Fruit fly (Drosophila melanogaster) whole organism, embryonic: ENCODE results near the gene Charon.

Experiments used
- Atf6 ChIP-seq: fragments of 200-800 bp; sonication (Bioruptor generic); IDR thresholded peaks from 2 replicates; pipeline ENCODE4 v1.3.6; 2022; ENCODE audit warnings: missing biosample characterization, missing genetic modification characterization
- B-H2 ChIP-seq: fragments of 200-800 bp; sonication (Bioruptor generic); optimal IDR thresholded peaks from 2 replicates; lab custom pipeline; 2018; ENCODE audit warnings: missing biosample characterization, mild to moderate bottlenecking, missing genetic modification characterization
- BEAF-32 ChIP-seq: fragments of 200-800 bp; sonication (Bioruptor generic); optimal IDR thresholded peaks from 3 replicates; lab custom pipeline; 2017; ENCODE audit warnings: missing biosample characterization, missing genetic modification characterization, mild to moderate bottlenecking, moderate library complexity, missing genetic modification reagents
- CG10366 ChIP-seq: fragments of 200-800 bp; sonication (Bioruptor generic); IDR thresholded peaks from 2 replicates; pipeline ENCODE4 v1.3.6; 2022; ENCODE audit warnings: missing biosample characterization, missing genetic modification characterization
- CG10543 ChIP-seq: fragments of 200-800 bp; sonication (Bioruptor generic); optimal IDR thresholded peaks from 3 replicates; lab custom pipeline; 2017; ENCODE audit warnings: missing biosample characterization, mild to moderate bottlenecking, missing genetic modification characterization, moderate library complexity
- CG12744 ChIP-seq: fragments of 200-800 bp; sonication (Bioruptor generic); optimal IDR thresholded peaks from 2 replicates; lab custom pipeline; 2016; ENCODE audit warnings: missing biosample characterization, missing genetic modification characterization
- CG13894 ChIP-seq: fragments of 200-800 bp; sonication (Bioruptor generic); optimal IDR thresholded peaks from 3 replicates; lab custom pipeline; 2018; ENCODE audit warnings: missing biosample characterization, mild to moderate bottlenecking, missing genetic modification characterization, moderate library complexity
- CG15011 ChIP-seq: fragments of 200-800 bp; sonication (Bioruptor generic); optimal IDR thresholded peaks from 3 replicates; lab custom pipeline; 2018; ENCODE audit warnings: missing biosample characterization, mild to moderate bottlenecking, missing genetic modification characterization
- CG2116 ChIP-seq: fragments of 200-800 bp; sonication (Bioruptor generic); optimal IDR thresholded peaks from 3 replicates; lab custom pipeline; 2018; ENCODE audit warnings: missing biosample characterization, mild to moderate bottlenecking, missing genetic modification characterization
- CG31388 ChIP-seq: fragments of 200-800 bp; sonication (Bioruptor generic); optimal IDR thresholded peaks from 2 replicates; lab custom pipeline; 2016; ENCODE audit warnings: missing biosample characterization, missing genetic modification characterization
- CG34376 ChIP-seq: fragments of 200-800 bp; sonication (Bioruptor generic); optimal IDR thresholded peaks from 2 replicates; lab custom pipeline; 2018; ENCODE audit warnings: missing biosample characterization, mild to moderate bottlenecking, missing genetic modification characterization
- CG4328 ChIP-seq: fragments of 200-800 bp; sonication (Bioruptor generic); optimal IDR thresholded peaks from 3 replicates; lab custom pipeline; 2017; ENCODE audit warnings: missing biosample characterization, missing genetic modification reagents, missing genetic modification characterization
- CG4424 ChIP-seq: fragments of 200-800 bp; sonication (Bioruptor generic); optimal IDR thresholded peaks from 3 replicates; lab custom pipeline; 2016; ENCODE audit warnings: missing biosample characterization, missing genetic modification characterization
- CG4820 ChIP-seq: fragments of 200-800 bp; sonication (Bioruptor generic); optimal IDR thresholded peaks from 3 replicates; lab custom pipeline; 2016; ENCODE audit warnings: missing biosample characterization, missing genetic modification characterization
- CG6272 ChIP-seq: fragments of 200-800 bp; sonication (Bioruptor generic); IDR thresholded peaks from 2 replicates; pipeline ENCODE4 v1.3.6; 2022; ENCODE audit warnings: missing biosample characterization, missing genetic modification characterization
- CG6791 ChIP-seq: fragments of 200-800 bp; sonication (Bioruptor generic); IDR thresholded peaks from 3 replicates; pipeline ENCODE4 v1.3.6; 2022; ENCODE audit warnings: missing biosample characterization, missing genetic modification characterization; ENCODE audit not compliant: partially characterized antibody
- CG6854 ChIP-seq: fragments of 200-800 bp; sonication (Bioruptor generic); optimal IDR thresholded peaks from 3 replicates; lab custom pipeline; 2017; ENCODE audit warnings: missing biosample characterization, mild to moderate bottlenecking, missing genetic modification characterization
- CG7556 ChIP-seq: fragments of 200-800 bp; sonication (Bioruptor generic); optimal IDR thresholded peaks from 2 replicates; lab custom pipeline; 2017; ENCODE audit warnings: missing biosample characterization, mild to moderate bottlenecking, missing genetic modification characterization
- CG7745 ChIP-seq: fragments of 200-800 bp; sonication (Bioruptor generic); optimal IDR thresholded peaks from 2 replicates; lab custom pipeline; 2018; ENCODE audit warnings: missing biosample characterization, mild to moderate bottlenecking, missing genetic modification characterization, moderate library complexity
- CG7987 ChIP-seq: fragments of 200-800 bp; sonication (Bioruptor generic); optimal IDR thresholded peaks from 2 replicates; lab custom pipeline; 2018; ENCODE audit warnings: missing biosample characterization, mild to moderate bottlenecking, missing genetic modification characterization, moderate library complexity
- CrebB ChIP-seq: fragments of 200-800 bp; sonication (Bioruptor generic); optimal IDR thresholded peaks from 3 replicates; lab custom pipeline; 2018; ENCODE audit warnings: missing biosample characterization, mild to moderate bottlenecking, missing genetic modification characterization
- Eip74EF ChIP-seq, 2 experiments: fragments of 200-800 bp in 1 of 2; fragments of >200 bp in 1 of 2; sonication (Bioruptor generic) in 1 of 2; optimal IDR thresholded peaks; 2 replicates each; lab custom pipeline; 2017 to 2019; ENCODE audit warnings: missing biosample characterization in 2 of 2, missing genetic modification characterization in 2 of 2, mild to moderate bottlenecking in 1 of 2, moderate library complexity in 1 of 2
- Hmr ChIP-seq: fragments of 200-800 bp; sonication (Bioruptor generic); optimal IDR thresholded peaks from 3 replicates; lab custom pipeline; 2017; ENCODE audit warnings: mild to moderate bottlenecking, missing biosample characterization, missing genetic modification reagents, missing genetic modification characterization
- Jarid2 ChIP-seq: fragments of 200-800 bp; sonication (Bioruptor generic); optimal IDR thresholded peaks from 3 replicates; lab custom pipeline; 2017; ENCODE audit warnings: mild to moderate bottlenecking, missing biosample characterization, missing genetic modification reagents, missing genetic modification characterization
- Med ChIP-seq: fragments of 200-800 bp; sonication (Bioruptor generic); peaks from one replicate; lab custom pipeline; 2016; ENCODE audit warnings: missing biosample characterization, missing genetic modification characterization, mild to moderate bottlenecking, inconsistent platforms, moderate library complexity
- Opbp ChIP-seq: fragments of 200-800 bp; sonication (Bioruptor generic); IDR thresholded peaks from 3 replicates; pipeline ENCODE4 v1.3.6; 2022; ENCODE audit warnings: missing biosample characterization, missing genetic modification characterization; ENCODE audit not compliant: partially characterized antibody
- Sox100B ChIP-seq: fragments of 200-800 bp; sonication (Bioruptor generic); optimal IDR thresholded peaks from 3 replicates; lab custom pipeline; 2018; ENCODE audit warnings: missing biosample characterization, mild to moderate bottlenecking, missing genetic modification characterization
- Xrp1 ChIP-seq: fragments of 200-800 bp; sonication (Bioruptor generic); IDR thresholded peaks from 2 replicates; pipeline ENCODE4 v1.3.6; 2022; ENCODE audit warnings: missing biosample characterization, missing genetic modification characterization
- amos ChIP-seq: fragments of 200-800 bp; sonication (Bioruptor generic); IDR thresholded peaks from 2 replicates; pipeline ENCODE4 v1.3.6; 2022; ENCODE audit warnings: missing biosample characterization, missing genetic modification characterization; ENCODE audit not compliant: partially characterized antibody
- ash1 ChIP-seq: fragments of 200-800 bp; sonication (Bioruptor generic); optimal IDR thresholded peaks from 2 replicates; lab custom pipeline; 2018; ENCODE audit warnings: missing biosample characterization, mild to moderate bottlenecking, missing genetic modification characterization
- cas ChIP-seq: fragments of 200-800 bp; sonication (Bioruptor generic); IDR thresholded peaks from 2 replicates; pipeline ENCODE4 v1.3.6; 2022; ENCODE audit warnings: missing biosample characterization, missing genetic modification characterization
- caup ChIP-seq: fragments of 200-800 bp; sonication (Bioruptor generic); optimal IDR thresholded peaks from 3 replicates; lab custom pipeline; 2017; ENCODE audit warnings: missing biosample characterization, mild to moderate bottlenecking, missing genetic modification characterization, moderate library complexity; ENCODE audit not compliant: severe bottlenecking
- dysf ChIP-seq: fragments of 200-800 bp; sonication (Bioruptor generic); IDR thresholded peaks from 3 replicates; pipeline ENCODE4 v1.3.6; 2022; ENCODE audit warnings: missing biosample characterization, missing genetic modification characterization
- emc ChIP-seq: fragments of 200-800 bp; sonication (Bioruptor generic); optimal IDR thresholded peaks from 2 replicates; lab custom pipeline; 2016; ENCODE audit warnings: missing biosample characterization, missing genetic modification characterization
- ftz-f1 ChIP-seq: fragments of 200-800 bp; sonication (Bioruptor generic); optimal IDR thresholded peaks from 2 replicates; lab custom pipeline; 2016; ENCODE audit warnings: missing biosample characterization, missing genetic modification characterization
- gce ChIP-seq: fragments of 200-800 bp; sonication (Bioruptor generic); IDR thresholded peaks from 3 replicates; pipeline ENCODE4 v1.3.6; 2022; ENCODE audit warnings: missing biosample characterization, missing genetic modification characterization
- gcm ChIP-seq: fragments of 200-800 bp; sonication (Bioruptor generic); optimal IDR thresholded peaks from 2 replicates; lab custom pipeline; 2019; ENCODE audit warnings: missing biosample characterization, mild to moderate bottlenecking, missing genetic modification characterization, moderate library complexity
- gro ChIP-seq: fragments of 200-800 bp; sonication (Bioruptor generic); optimal IDR thresholded peaks from 2 replicates; lab custom pipeline; 2016; ENCODE audit warnings: missing biosample characterization, missing genetic modification characterization
- hbn ChIP-seq: fragments of 200-800 bp; sonication (Bioruptor generic); IDR thresholded peaks from 2 replicates; pipeline ENCODE4 v1.3.6; 2022; ENCODE audit warnings: missing biosample characterization, missing genetic modification characterization; ENCODE audit not compliant: partially characterized antibody
- lab ChIP-seq: fragments of 200-800 bp; sonication (Bioruptor generic); optimal IDR thresholded peaks from 3 replicates; lab custom pipeline; 2017; ENCODE audit warnings: missing biosample characterization, missing genetic modification characterization, mild to moderate bottlenecking, moderate library complexity, missing genetic modification reagents
- lola ChIP-seq, 3 experiments: fragments of >200 bp in 2 of 3; fragments of 200-800 bp in 1 of 3; sonication (Bioruptor generic) in 1 of 3; optimal IDR thresholded peaks; 2 replicates each; lab custom pipeline; 2017 to 2019; ENCODE audit warnings: missing biosample characterization in 3 of 3, missing genetic modification characterization in 3 of 3, mild to moderate bottlenecking in 1 of 3, moderate library complexity in 1 of 3
- nmo ChIP-seq: fragments of 200-800 bp; sonication (Bioruptor generic); optimal IDR thresholded peaks from 2 replicates; lab custom pipeline; 2018; ENCODE audit warnings: missing biosample characterization, mild to moderate bottlenecking, missing genetic modification characterization, moderate library complexity
- pita ChIP-seq: fragments of 200-800 bp; sonication (Bioruptor generic); optimal IDR thresholded peaks from 2 replicates; lab custom pipeline; 2017; ENCODE audit warnings: missing biosample characterization, mild to moderate bottlenecking, missing genetic modification characterization
- pros ChIP-seq: fragments of 200-800 bp; sonication (Bioruptor generic); optimal IDR thresholded peaks from 3 replicates; lab custom pipeline; 2019; ENCODE audit warnings: missing biosample characterization, mild to moderate bottlenecking, missing genetic modification characterization, moderate library complexity
- seq ChIP-seq: fragments of 200-800 bp; sonication (Bioruptor generic); IDR thresholded peaks from 2 replicates; pipeline ENCODE4 v1.3.6; 2022; ENCODE audit warnings: missing biosample characterization, missing genetic modification characterization
- sisA ChIP-seq: fragments of 200-800 bp; sonication (Bioruptor generic); IDR thresholded peaks from 2 replicates; pipeline ENCODE4 v1.3.6; 2022; ENCODE audit warnings: missing biosample characterization, missing genetic modification characterization
- so ChIP-seq: fragments of 200-800 bp; sonication (Bioruptor generic); IDR thresholded peaks from 3 replicates; pipeline ENCODE4 v1.3.6; 2022; ENCODE audit warnings: missing biosample characterization, missing genetic modification characterization
- sqz ChIP-seq: fragments of 200-800 bp; sonication (Bioruptor generic); optimal IDR thresholded peaks from 3 replicates; lab custom pipeline; 2018; ENCODE audit warnings: missing biosample characterization, mild to moderate bottlenecking, missing genetic modification characterization

The Charon gene

dm6 chr2L:1142730-1143281 is 29.8 kb downstream of the Charon start, which contains the start of gene MFS3 (continued):
- TF ChIP-seq gro (GFP tag; lab: Kevin White, UChicago), result peak; percentile 26
- peak; percentile 64 for TF ChIP-seq lab (GFP tag; lab: Kevin White, UChicago)
- peak; percentile 75 for TF ChIP-seq CG10543 (GFP tag; lab: Kevin White, UChicago)
- TF ChIP-seq CG10366, result no peak
- TF ChIP-seq Jarid2, result peak; percentile 66
- no peak for TF ChIP-seq ash1 (GFP tag; lab: Kevin White, UChicago)
- TF ChIP-seq CG13894 (tag; lab: Kevin White, UChicago), result peak; percentile 81
- peak; percentile 65 for TF ChIP-seq Med (GFP tag; lab: Kevin White, UChicago)
- TF ChIP-seq gce (GFP tag; lab: Robert Waterston, UW), result 0 out of 3 replicates have a peak, but pooled peaks have one; percentile 32
- TF ChIP-seq nmo, result peak; percentile 7
- no peak for TF ChIP-seq CG7745 (tag; lab: Kevin White, UChicago)
- TF ChIP-seq Sox100B, result no peak
- peak; percentile 7 for TF ChIP-seq caup (GFP tag; lab: Kevin White, UChicago)
- TF ChIP-seq pita (GFP tag; lab: Kevin White, UChicago), result peak; percentile 66
- TF ChIP-seq Xrp1 (GFP tag; lab: Robert Waterston, UW), result peak; percentile 15; the same call in 1 of the 2 replicates
- peak; percentile 79 for TF ChIP-seq pros (GFP tag; lab: Kevin White, UChicago)
- peak; percentile 33 for TF ChIP-seq CrebB (tag; lab: Kevin White, UChicago)
- TF ChIP-seq gcm (GFP tag; lab: Kevin White, UChicago), result peak; percentile 9
- no peak for TF ChIP-seq CG4328 (GFP tag; lab: Kevin White, UChicago)
- no peak for TF ChIP-seq CG15011 (GFP tag; lab: Kevin White, UChicago)
- peak; percentile 71; the same call in 2 of the 3 replicates for TF ChIP-seq so (GFP tag; lab: Robert Waterston, UW)
- TF ChIP-seq sisA (GFP tag; lab: Robert Waterston, UW), result no peak
- 0 out of 3 replicates have a peak, but pooled peaks have one; percentile 22 for TF ChIP-seq dysf (GFP tag; lab: Robert Waterston, UW)
- no peak for TF ChIP-seq emc (GFP tag; lab: Kevin White, UChicago)
- no peak for TF ChIP-seq hbn (GFP tag; lab: Robert Waterston, UW)
- no peak for TF ChIP-seq seq (GFP tag; lab: Robert Waterston, UW)
- peak; percentile 22 for TF ChIP-seq BEAF-32 (GFP tag; lab: Kevin White, UChicago)
- peak in 1 of 2 experiments; percentile 23 for TF ChIP-seq Eip74EF (GFP tag; optimal IDR thresholded peaks at IDR 0.05; lab: Kevin White, UChicago)
- peak; percentile 13; the same call in 1 of the 3 replicates for TF ChIP-seq Opbp
- TF ChIP-seq amos (GFP tag; lab: Robert Waterston, UW), result 0 out of 2 replicates have a peak, but pooled peaks have one; percentile 11
- peak; percentile 96 for TF ChIP-seq sqz (GFP tag; lab: Kevin White, UChicago)
- no peak for TF ChIP-seq Atf6 (GFP tag; lab: Robert Waterston, UW)
- no peak for TF ChIP-seq CG4820 (GFP tag; lab: Kevin White, UChicago)
- TF ChIP-seq B-H2 (GFP tag; lab: Kevin White, UChicago), result peak; percentile 14
- peak; percentile 74 for TF ChIP-seq Hmr
- TF ChIP-seq CG6854 (GFP tag; lab: Kevin White, UChicago), result no peak
- no peak for TF ChIP-seq CG4424 (GFP tag; lab: Kevin White, UChicago)
- no peak for TF ChIP-seq CG12744 (GFP tag; lab: Kevin White, UChicago)
- no peak for TF ChIP-seq CG31388
- TF ChIP-seq CG34376, result peak; percentile 24
- TF ChIP-seq lola (GFP tag; optimal IDR thresholded peaks at IDR 0.05; lab: Kevin White, UChicago), result no peak
- 0 out of 3 replicates have a peak, but pooled peaks have one; percentile 38 for TF ChIP-seq CG6791
- TF ChIP-seq CG7987 (GFP tag; lab: Kevin White, UChicago), result peak; percentile 41
- peak; percentile 6; the same call in 1 of the 2 replicates for TF ChIP-seq CG6272 (GFP tag; lab: Robert Waterston, UW)
- peak; percentile 33 for TF ChIP-seq CG2116 (GFP tag; lab: Kevin White, UChicago)
- no peak for TF ChIP-seq CG7556 (GFP tag; lab: Kevin White, UChicago)
- no peak for TF ChIP-seq ftz-f1
- 0 out of 2 replicates have a peak, but pooled peaks have one; percentile 9 for TF ChIP-seq cas (GFP tag; lab: Robert Waterston, UW)
